Fruit fly (Drosophila melanogaster): ENCODE data around the gene Lk.

Gene Lk

DNA sequence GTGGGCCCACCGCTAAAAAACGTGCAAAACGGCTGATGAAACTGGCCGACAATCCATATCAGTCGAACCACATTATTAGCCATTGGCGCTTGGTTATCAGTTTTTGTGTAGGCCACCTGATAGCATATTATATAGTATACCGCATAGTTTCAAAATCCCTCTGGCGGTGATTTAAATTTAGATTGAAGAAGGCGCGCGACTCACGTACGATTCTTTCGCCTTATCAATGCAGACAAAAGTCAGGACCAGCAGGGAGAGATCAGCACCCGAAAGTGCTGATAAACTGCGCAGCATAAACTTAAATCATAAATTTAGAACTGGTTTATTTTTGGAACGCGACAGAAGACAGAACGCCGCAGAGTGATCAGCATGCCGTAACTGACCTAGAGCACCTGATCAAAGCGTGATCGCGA lies 6.7 kb downstream of the Lk start:
- TF ChIP-seq seq (GFP tag; IDR thresholded peaks at IDR 0.05): no peak
- peak; percentile 70 for TF ChIP-seq CG12769 (tag; optimal IDR thresholded peaks at IDR 0.05)
- no peak for TF ChIP-seq CG18619 (GFP tag; optimal IDR thresholded peaks at IDR 0.05)
- peak; percentile 91 for TF ChIP-seq sug (tag; optimal IDR thresholded peaks at IDR 0.05)
- peak; percentile 11 for TF ChIP-seq Vsx1 (GFP tag; optimal IDR thresholded peaks at IDR 0.05)
- peak; percentile 4 for TF ChIP-seq ERR (GFP tag; optimal IDR thresholded peaks at IDR 0.05)
- no peak for TF ChIP-seq bcd (GFP tag; optimal IDR thresholded peaks at IDR 0.05)
- TF ChIP-seq CTCF (GFP tag; optimal IDR thresholded peaks at IDR 0.05): peak; percentile 47
- TF ChIP-seq sens (GFP tag): peak; percentile 35
- peak; percentile 87; the same call in 2 of the 4 replicates for TF ChIP-seq chinmo (GFP tag; IDR thresholded peaks at IDR 0.05; ENCODE audit: partially characterized antibody)
- TF ChIP-seq BtbVII (GFP tag; optimal IDR thresholded peaks at IDR 0.05): peak; percentile 6
- peak; percentile 81 for TF ChIP-seq exex (tag; optimal IDR thresholded peaks at IDR 0.05)
- TF ChIP-seq Pdp1 (GFP tag; optimal IDR thresholded peaks at IDR 0.05): peak in 1 of 2 experiments; percentile 78
- TF ChIP-seq Ets65A (GFP tag): peak; percentile 3
- no peak for TF ChIP-seq pzg (GFP tag; optimal IDR thresholded peaks at IDR 0.05)
- TF ChIP-seq zf30C (GFP tag; optimal IDR thresholded peaks at IDR 0.05): no peak
- TF ChIP-seq gsb-n (tag; optimal IDR thresholded peaks at IDR 0.05): no peak
- TF ChIP-seq Nf-YC (tag; optimal IDR thresholded peaks at IDR 0.05): peak; percentile 2
- TF ChIP-seq CG10543 (GFP tag; optimal IDR thresholded peaks at IDR 0.05): peak; percentile 35
- TF ChIP-seq CG13624 (GFP tag; optimal IDR thresholded peaks at IDR 0.05): peak; percentile 56
- no peak for TF ChIP-seq BEAF-32 (GFP tag; optimal IDR thresholded peaks at IDR 0.05)
- TF ChIP-seq CG34376 (GFP tag; optimal IDR thresholded peaks at IDR 0.05): peak; percentile 48
- peak; percentile 15 for TF ChIP-seq gro (GFP tag; optimal IDR thresholded peaks at IDR 0.05)
- TF ChIP-seq run (tag; optimal IDR thresholded peaks at IDR 0.05): no peak
- peak; percentile 52 for TF ChIP-seq GATAe (GFP tag; conservative IDR thresholded peaks at IDR 0.05)
- TF ChIP-seq CG18599 (GFP tag; optimal IDR thresholded peaks at IDR 0.05): peak; percentile 23
- TF ChIP-seq CG2712 (tag; optimal IDR thresholded peaks at IDR 0.05): no peak
- TF ChIP-seq sd (tag; optimal IDR thresholded peaks at IDR 0.05): peak; percentile 50
- no peak for TF ChIP-seq CG12236 (GFP tag; optimal IDR thresholded peaks at IDR 0.05)
- TF ChIP-seq CG7987 (GFP tag; optimal IDR thresholded peaks at IDR 0.05): peak; percentile 83
- TF ChIP-seq CG11695 (GFP tag; IDR thresholded peaks at IDR 0.05): 0 out of 3 replicates have a peak, but pooled peaks have one; percentile 9
- TF ChIP-seq mirr (GFP tag; optimal IDR thresholded peaks at IDR 0.05): peak; percentile 78
- TF ChIP-seq cwo (GFP tag; optimal IDR thresholded peaks at IDR 0.05): peak; percentile 94
- peak; percentile 51 for TF ChIP-seq Med (GFP tag)
- TF ChIP-seq Usf (GFP tag; optimal IDR thresholded peaks at IDR 0.05): no peak

DNA sequence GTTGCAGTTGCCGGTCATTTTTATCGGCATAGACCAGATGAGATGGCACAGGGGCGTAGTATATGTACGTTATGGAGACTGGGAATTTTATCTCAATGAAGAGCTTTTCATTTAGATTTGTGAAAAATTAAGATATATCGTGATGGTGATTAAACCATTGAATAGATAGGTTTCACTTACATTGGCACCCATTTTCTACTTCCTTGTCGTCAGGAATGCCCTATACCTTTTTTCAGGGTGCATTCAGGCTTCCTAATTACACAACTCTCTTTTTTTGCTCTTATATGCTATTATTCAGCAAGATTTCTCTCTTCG lies 7.7 kb downstream of the Lk start:
- TF ChIP-seq wek (GFP tag; optimal IDR thresholded peaks at IDR 0.05) (peak; percentile 2), Xrp1 (GFP tag; IDR thresholded peaks at IDR 0.05) (peak; percentile 26; the same call in 1 of the 2 replicates), Hsf (GFP tag; optimal IDR thresholded peaks at IDR 0.05) (peak; percentile 6), nom (GFP tag; optimal IDR thresholded peaks at IDR 0.05) (peak; percentile 94), CG7963 (GFP tag; IDR thresholded peaks at IDR 0.05; ENCODE audit: partially characterized antibody) (no peak), CG8388 (GFP tag; optimal IDR thresholded peaks at IDR 0.05) (peak; percentile 11), fd96Cb (tag; optimal IDR thresholded peaks at IDR 0.05) (peak; percentile 13), CG15269 (tag; optimal IDR thresholded peaks at IDR 0.05) (no peak), CG2199 (GFP tag; IDR thresholded peaks at IDR 0.05) (no peak), CG9727 (GFP tag; optimal IDR thresholded peaks at IDR 0.05) (peak; percentile 1), H15 (GFP tag; IDR thresholded peaks at IDR 0.05) (0 out of 3 replicates have a peak, but pooled peaks have one; percentile 15), D (optimal IDR thresholded peaks at IDR 0.05) (no peak), D (GFP tag; optimal IDR thresholded peaks at IDR 0.05) (peak; percentile 29), Sox102F (GFP tag; optimal IDR thresholded peaks at IDR 0.05) (peak; percentile 14), CG31224 (GFP tag; IDR thresholded peaks at IDR 0.05) (no peak), phol (tag; optimal IDR thresholded peaks at IDR 0.05) (peak; percentile 8), dmrt99B (tag; optimal IDR thresholded peaks at IDR 0.05) (peak; percentile 13), CG18262 (tag; optimal IDR thresholded peaks at IDR 0.05) (peak; percentile 26), Med (GFP tag) (peak; percentile 51)
